Worm (Caenorhabditis elegans) whole organism, young adult: ENCODE measurements around the gene rpl-37.

Source experiments
- B0019.2 ChIP-seq: fragments of 200-800 bp; sonication (Bioruptor generic); conservative IDR thresholded peaks from 2 replicates; pipeline ENCODE4 v1.3.6; 2022; ENCODE audit warnings: missing genetic modification reagents, missing genetic modification characterization, missing compliant biosample characterization
- F23B12.7 ChIP-seq: sonication (generic microtip); optimal IDR thresholded peaks from 2 replicates; lab custom pipeline; 2017; ENCODE audit warnings: missing genetic modification characterization, mild to moderate bottlenecking, missing compliant biosample characterization, antibody characterized with exemption, moderate library complexity; ENCODE audit not compliant: insufficient read depth
- F33H1.4 ChIP-seq: fragments of 200-800 bp; sonication (Bioruptor generic); IDR thresholded peaks from 2 replicates; pipeline ENCODE4 v1.3.6; 2022; ENCODE audit warnings: missing genetic modification reagents, missing genetic modification characterization, missing compliant biosample characterization
- F37B4.10 ChIP-seq: fragments of 200-800 bp; sonication (Bioruptor generic); IDR thresholded peaks from 2 replicates; pipeline ENCODE4 v1.3.6; 2022; ENCODE audit warnings: missing genetic modification characterization, missing compliant biosample characterization
- F57A8.1 ChIP-seq: fragments of 200-800 bp; sonication (Bioruptor generic); optimal IDR thresholded peaks from 2 replicates; lab custom pipeline; 2018; ENCODE audit warnings: mild to moderate bottlenecking, missing genetic modification characterization, moderate library complexity, missing compliant biosample characterization
- F57C9.4 ChIP-seq: sonication (generic microtip); optimal IDR thresholded peaks from 2 replicates; lab custom pipeline; 2017; ENCODE audit warnings: mild to moderate bottlenecking, missing genetic modification characterization, missing compliant biosample characterization
- K12H6.12 ChIP-seq: fragments of 200-800 bp; sonication (Bioruptor generic); optimal IDR thresholded peaks from 2 replicates; lab custom pipeline; 2018; ENCODE audit warnings: mild to moderate bottlenecking, missing genetic modification characterization, missing compliant biosample characterization
- Y53F4B.3 ChIP-seq: fragments of 200-800 bp; sonication (Bioruptor generic); IDR thresholded peaks from 2 replicates; pipeline ENCODE4 v1.3.6; 2022; ENCODE audit warnings: missing genetic modification reagents, missing genetic modification characterization, missing compliant biosample characterization
- Y67H2A.10 ChIP-seq: fragments of 200-800 bp; sonication (Bioruptor generic); conservative IDR thresholded peaks from 2 replicates; pipeline ENCODE4 v1.3.6; 2022; ENCODE audit warnings: missing genetic modification reagents, missing genetic modification characterization, missing compliant biosample characterization
- akir-1 ChIP-seq: fragments of 200-800 bp; sonication (Bioruptor generic); optimal IDR thresholded peaks from 2 replicates; lab custom pipeline; 2018; ENCODE audit warnings: mild to moderate bottlenecking, missing genetic modification characterization, moderate library complexity, missing compliant biosample characterization
- athp-1 ChIP-seq: sonication (generic microtip); optimal IDR thresholded peaks from 2 replicates; lab custom pipeline; 2017; ENCODE audit warnings: mild to moderate bottlenecking, missing genetic modification characterization, missing compliant biosample characterization
- attf-5 ChIP-seq: fragments of 200-800 bp; sonication (Bioruptor generic); optimal IDR thresholded peaks from 2 replicates; lab custom pipeline; 2018; ENCODE audit warnings: mild to moderate bottlenecking, missing genetic modification characterization, missing compliant biosample characterization
- bed-1 ChIP-seq: fragments of 200-800 bp; sonication (Bioruptor generic); IDR thresholded peaks from 2 replicates; pipeline ENCODE4 v1.3.6; 2022; ENCODE audit warnings: missing genetic modification reagents, missing genetic modification characterization, missing compliant biosample characterization
- cebp-1 ChIP-seq, 2 experiments: fragments of 200-800 bp in 1 of 2; sonication (Bioruptor generic) in 1 of 2; sonication (generic microtip) in 1 of 2; IDR thresholded peaks in 1 of 2; optimal IDR thresholded peaks in 1 of 2; 2 replicates each; pipeline versions ENCODE4 v1.3.6 to Lab custom; 2017 to 2022; ENCODE audit warnings: missing compliant biosample characterization in 2 of 2, missing genetic modification characterization in 2 of 2, mild to moderate bottlenecking in 1 of 2, missing genetic modification reagents in 1 of 2, moderate library complexity in 1 of 2
- ceh-100 ChIP-seq: fragments of 200-800 bp; sonication (Bioruptor generic); IDR thresholded peaks from 2 replicates; pipeline ENCODE4 v1.3.6; 2022; ENCODE audit warnings: missing genetic modification reagents, missing genetic modification characterization, missing compliant biosample characterization
- ceh-27 ChIP-seq: fragments of 200-800 bp; sonication (Bioruptor generic); optimal IDR thresholded peaks from 2 replicates; lab custom pipeline; 2018; ENCODE audit warnings: mild to moderate bottlenecking, missing genetic modification characterization, moderate library complexity, missing compliant biosample characterization
- ceh-79 ChIP-seq: sonication (generic microtip); optimal IDR thresholded peaks from 2 replicates; lab custom pipeline; 2017; ENCODE audit warnings: mild to moderate bottlenecking, missing genetic modification characterization, missing compliant biosample characterization
- dox-1 ChIP-seq: fragments of 200-800 bp; sonication (Bioruptor generic); IDR thresholded peaks from 2 replicates; pipeline ENCODE4 v1.3.6; 2022; ENCODE audit warnings: missing genetic modification reagents, missing genetic modification characterization, missing compliant biosample characterization
- efl-1 ChIP-seq: fragments of 150-350 bp; optimal IDR thresholded peaks from 2 replicates; lab custom pipeline; 2014; ENCODE audit warnings: missing biosample characterization, missing genetic modification reagents, missing genetic modification characterization
- egl-18 ChIP-seq: fragments of 200-800 bp; sonication (Bioruptor generic); IDR thresholded peaks from 2 replicates; pipeline ENCODE4 v1.3.6; 2022; ENCODE audit warnings: missing genetic modification reagents, missing genetic modification characterization, missing compliant biosample characterization
- lin-26 ChIP-seq: fragments of 200-800 bp; sonication (Bioruptor generic); IDR thresholded peaks from 2 replicates; pipeline ENCODE4 v1.3.6; 2022; ENCODE audit warnings: missing genetic modification reagents, missing genetic modification characterization, missing compliant biosample characterization
- lin-40 ChIP-seq: sonication (generic microtip); optimal IDR thresholded peaks from 2 replicates; lab custom pipeline; 2016; ENCODE audit warnings: missing genetic modification characterization, mild to moderate bottlenecking, missing compliant biosample characterization, missing genotype, missing genetic modification reagents
- lin-54 ChIP-seq: fragments of 200-800 bp; sonication (Bioruptor generic); optimal IDR thresholded peaks from 2 replicates; lab custom pipeline; 2018; ENCODE audit warnings: mild to moderate bottlenecking, missing genetic modification characterization, missing compliant biosample characterization
- lsl-1 ChIP-seq: fragments of 200-800 bp; sonication (Bioruptor generic); optimal IDR thresholded peaks from 2 replicates; lab custom pipeline; 2018; ENCODE audit warnings: mild to moderate bottlenecking, missing genetic modification characterization, moderate library complexity, missing compliant biosample characterization
- madf-10 ChIP-seq: sonication (generic microtip); optimal IDR thresholded peaks from 2 replicates; lab custom pipeline; 2016; ENCODE audit warnings: mild to moderate bottlenecking, missing genetic modification characterization, missing compliant biosample characterization
- mcd-1 ChIP-seq: fragments of 200-800 bp; sonication (Bioruptor generic); IDR thresholded peaks from 2 replicates; pipeline ENCODE4 v1.3.6; 2022; ENCODE audit warnings: missing genetic modification reagents, missing genetic modification characterization, missing compliant biosample characterization
- mes-4 ChIP-seq: sonication (generic microtip); optimal IDR thresholded peaks from 2 replicates; lab custom pipeline; 2016; ENCODE audit warnings: missing genotype, missing genetic modification characterization, missing compliant biosample characterization
- nfya-2 ChIP-seq: fragments of 200-800 bp; sonication (Bioruptor generic); IDR thresholded peaks from 2 replicates; pipeline ENCODE4 v1.3.6; 2022; ENCODE audit warnings: missing genetic modification reagents, missing genetic modification characterization, missing compliant biosample characterization
- nhr-120 ChIP-seq: fragments of 200-800 bp; sonication (Bioruptor generic); IDR thresholded peaks from 2 replicates; pipeline ENCODE4 v1.3.6; 2022; ENCODE audit warnings: missing genetic modification characterization, missing compliant biosample characterization
- repo-1 ChIP-seq: sonication (generic microtip); optimal IDR thresholded peaks from 2 replicates; lab custom pipeline; 2017; ENCODE audit warnings: mild to moderate bottlenecking, missing genetic modification characterization, missing compliant biosample characterization
- snpc-1.1 ChIP-seq: sonication (generic microtip); optimal IDR thresholded peaks from 2 replicates; lab custom pipeline; 2017; ENCODE audit warnings: missing genetic modification characterization, mild to moderate bottlenecking, missing compliant biosample characterization, antibody characterized with exemption, moderate library complexity, missing genotype, missing genetic modification reagents; ENCODE audit not compliant: insufficient read depth
- somi-1 ChIP-seq: fragments of 200-800 bp; sonication (Bioruptor generic); optimal IDR thresholded peaks from 2 replicates; lab custom pipeline; 2018; ENCODE audit warnings: mild to moderate bottlenecking, missing genetic modification characterization, missing compliant biosample characterization
- tbp1 ChIP-seq: fragments of 200-800 bp; sonication (Bioruptor generic); optimal IDR thresholded peaks from 2 replicates; lab custom pipeline; 2018; ENCODE audit warnings: mild to moderate bottlenecking, missing genetic modification characterization, missing compliant biosample characterization
- tbx-9 ChIP-seq: sonication (generic microtip); optimal IDR thresholded peaks from 2 replicates; lab custom pipeline; 2016; ENCODE audit warnings: borderline replicate concordance, missing genetic modification characterization, inconsistent platforms, missing compliant biosample characterization
- ztf-18 ChIP-seq: sonication (generic microtip); optimal IDR thresholded peaks from 2 replicates; lab custom pipeline; 2016; ENCODE audit warnings: missing genotype, mild to moderate bottlenecking, missing genetic modification characterization, missing compliant biosample characterization
- ztf-25 ChIP-seq: fragments of 200-800 bp; sonication (Bioruptor generic); IDR thresholded peaks from 2 replicates; pipeline ENCODE4 v1.3.6; 2022; ENCODE audit warnings: missing genetic modification reagents, missing genetic modification characterization, missing compliant biosample characterization
- ztf-26 ChIP-seq: sonication (generic microtip); optimal IDR thresholded peaks from 2 replicates; lab custom pipeline; 2017; ENCODE audit warnings: missing genetic modification characterization, missing compliant biosample characterization

The rpl-37 gene

ce11 chrIII:3534185-3534584, 5.7 kb downstream of the rpl-37 start (continued):
- TF ChIP-seq bed-1 (GFP tag; lab: Robert Waterston, UW) (no peak), ztf-25 (GFP tag; lab: Robert Waterston, UW) (no peak), F23B12.7 (tag; lab: Kevin White, UChicago) (no peak), F57C9.4 (tag; lab: Kevin White, UChicago) (no peak), Y67H2A.10 (GFP tag; lab: Robert Waterston, UW) (no peak), nfya-2 (GFP tag; lab: Robert Waterston, UW) (no peak), efl-1 (GFP tag; lab: Kevin White, UChicago) (no peak), lin-26 (no peak), snpc-1.1 (tag; lab: Kevin White, UChicago) (no peak), Y53F4B.3 (GFP tag; lab: Robert Waterston, UW) (no peak), mes-4 (tag; lab: Kevin White, UChicago) (no peak), F37B4.10 (GFP tag; lab: Robert Waterston, UW) (no peak)

DNA sequence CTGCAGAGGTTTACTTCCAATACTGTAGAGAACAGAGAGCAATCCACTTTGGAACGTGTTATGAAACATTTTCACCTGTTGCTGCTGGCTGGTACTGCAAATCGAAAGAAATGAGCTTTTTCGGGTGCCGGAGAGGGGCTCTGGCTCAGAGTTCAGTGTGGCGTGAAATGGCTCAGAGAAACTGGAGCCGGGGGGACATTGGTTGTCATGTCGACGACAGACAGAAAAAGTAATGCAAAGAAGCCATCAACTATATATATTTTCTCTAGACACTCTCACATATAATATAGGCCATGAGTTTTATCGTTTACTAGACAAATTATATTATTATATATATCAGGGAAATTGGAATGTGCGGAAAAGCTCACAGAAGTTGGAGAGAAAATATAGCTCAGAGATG, 9.0 kb downstream of the rpl-37 start, which contains the start of gene cfap-20:
Gene cfap-20 (minus strand): TSS at position 101 of the 400 bp plus-strand sequence.
- TF ChIP-seq egl-18 = 0 out of 2 replicates have a peak, but pooled peaks have one; percentile 47
- TF ChIP-seq mcd-1 (GFP tag; lab: Robert Waterston, UW) = peak; percentile 29; the same call in 1 of the 2 replicates
- no peak for TF ChIP-seq akir-1
- TF ChIP-seq Y67H2A.10 (GFP tag; lab: Robert Waterston, UW) = no peak
- TF ChIP-seq, all 124 proteins: peak for 2

DNA sequence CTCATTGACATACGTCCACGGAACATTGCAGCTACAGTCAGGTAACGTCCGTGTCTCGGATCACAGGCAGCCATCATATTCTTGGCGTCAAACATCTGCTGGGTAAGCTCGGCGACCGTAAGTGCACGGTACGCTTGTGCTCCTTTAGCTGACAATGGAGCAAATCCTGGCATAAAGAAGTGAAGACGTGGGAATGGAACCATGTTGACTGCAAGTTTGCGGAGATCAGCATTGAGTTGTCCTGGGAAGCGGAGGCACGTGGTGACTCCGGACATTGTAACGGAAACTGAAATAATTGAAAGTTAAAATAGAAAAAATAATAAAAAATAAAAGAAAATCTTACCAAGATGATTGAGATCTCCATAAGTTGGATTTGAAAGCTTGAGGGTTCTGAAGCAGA, 11.1 kb downstream of the rpl-37 start:
- no peak for TF ChIP-seq ztf-18 (tag; lab: Kevin White, UChicago)
- TF ChIP-seq F57A8.1 (GFP tag; lab: Kevin White, UChicago) = no peak
- no peak for TF ChIP-seq nhr-120 (GFP tag; lab: Robert Waterston, UW)
- no peak for TF ChIP-seq tbx-9
- TF ChIP-seq, all 124 proteins: peak for 0

- peak; percentile 75 for TF ChIP-seq attf-5 (GFP tag; lab: Kevin White, UChicago)
- no peak for TF ChIP-seq repo-1 (tag; lab: Kevin White, UChicago)
- peak; percentile 2 for TF ChIP-seq F23B12.7 (tag; lab: Kevin White, UChicago)
- TF ChIP-seq lsl-1 (GFP tag; lab: Kevin White, UChicago) = peak; percentile 52
- no peak for TF ChIP-seq cebp-1 (GFP tag; IDR thresholded peaks at IDR 0.05; lab: Robert Waterston, UW)
- TF ChIP-seq cebp-1 (tag; optimal IDR thresholded peaks at IDR 0.05; lab: Kevin White, UChicago) = peak; percentile 41
- TF ChIP-seq tbp1 (GFP tag; lab: Kevin White, UChicago) = peak; percentile 31
- no peak for TF ChIP-seq athp-1 (tag; lab: Kevin White, UChicago)
- TF ChIP-seq snpc-1.1 (tag; lab: Kevin White, UChicago) = no peak
- TF ChIP-seq ceh-100 (GFP tag; lab: Robert Waterston, UW) = peak; percentile 97
- TF ChIP-seq lin-54 (GFP tag; lab: Kevin White, UChicago) = peak; percentile 31
- no peak for TF ChIP-seq ceh-79 (tag; lab: Kevin White, UChicago)
- peak; percentile 15 for TF ChIP-seq ztf-26 (tag; lab: Kevin White, UChicago)
- TF ChIP-seq efl-1 (GFP tag; lab: Kevin White, UChicago) = peak; percentile 5
- TF ChIP-seq B0019.2 = 0 out of 2 replicates have a peak, but pooled peaks have one; percentile 32
- TF ChIP-seq K12H6.12 (tag; lab: Kevin White, UChicago) = peak; percentile 30
- peak; percentile 45; the same call in 1 of the 2 replicates for TF ChIP-seq F33H1.4 (GFP tag; lab: Robert Waterston, UW)
- TF ChIP-seq ceh-27 = peak; percentile 24
- TF ChIP-seq somi-1 (GFP tag; lab: Kevin White, UChicago) = no peak
- peak; percentile 86 for TF ChIP-seq mcd-1 (GFP tag; lab: Robert Waterston, UW)
- peak; percentile 19 for TF ChIP-seq lin-40
- 0 out of 2 replicates have a peak, but pooled peaks have one; percentile 28 for TF ChIP-seq dox-1 (GFP tag; lab: Robert Waterston, UW)
- peak; percentile 17 for TF ChIP-seq madf-10 (tag; lab: Kevin White, UChicago)
- TF ChIP-seq, all 124 proteins: peak for 17
Measured at ce11 chrIII:3540424-3540823, 12.0 kb downstream of the rpl-37 start.
